Worm (Caenorhabditis elegans) whole organism, dauer: ENCODE measurements around the gene Y57E12AL.1.

ENCODE experiments used
- unc-62 ChIP-seq: sonication (generic microtip); optimal IDR thresholded peaks from 2 replicates; lab custom pipeline; 2017; ENCODE audit warnings: missing biosample characterization, missing genetic modification reagents, missing genetic modification characterization

The Y57E12AL.1 gene

ce11 chrV:7096811-7097210, 36.5 kb downstream of the Y57E12AL.1 start:
- TF ChIP-seq unc-62 (GFP tag; lab: Kevin White, UChicago) = no peak

ce11 chrV:7103247-7103646, 42.9 kb downstream of the Y57E12AL.1 start, which contains the start of gene odr-2:
TSS of gene odr-2 (plus strand) at chrV:7103547.
- TF ChIP-seq unc-62 (GFP tag; lab: Kevin White, UChicago) = no peak

- TF ChIP-seq unc-62 (GFP tag; lab: Kevin White, UChicago) = no peak
These were observed 46.3 kb downstream of the Y57E12AL.1 start for ce11 chrV:7106499-7107152.

- no peak for TF ChIP-seq unc-62 (GFP tag; lab: Kevin White, UChicago)
These were observed 50.0 kb downstream of the Y57E12AL.1 start for ce11 chrV:7110370-7110769.

- TF ChIP-seq unc-62 (GFP tag; lab: Kevin White, UChicago) = no peak
These were observed 50.9 kb downstream of the Y57E12AL.1 start for ce11 chrV:7111276-7111675.

ce11 chrV:7112223-7112622, 51.9 kb downstream of the Y57E12AL.1 start:
- TF ChIP-seq unc-62 (GFP tag; lab: Kevin White, UChicago) = no peak
